Fruit fly (Drosophila melanogaster): ENCODE results near the gene CG1571.

Gene CG1571

DNA sequence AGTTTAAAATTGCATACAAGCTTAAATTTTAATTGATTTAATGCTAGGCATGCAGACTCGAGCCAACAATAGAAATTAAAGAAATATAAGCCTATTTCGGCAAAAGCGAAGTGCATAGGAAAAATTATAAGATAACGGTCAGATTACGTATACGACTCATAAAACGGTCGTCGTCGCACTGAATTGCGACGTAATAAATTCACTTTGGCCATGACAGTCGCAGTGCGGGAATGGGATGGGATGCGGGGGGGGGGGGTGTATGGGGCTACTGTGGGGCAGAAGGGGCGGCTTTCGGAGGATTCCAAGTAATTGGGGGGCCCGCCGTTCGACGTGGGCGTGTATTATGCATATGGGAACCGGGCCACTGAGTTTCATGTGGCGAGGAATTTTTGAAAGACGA is 35.3 kb downstream of the CG1571 start:
- no peak for TF ChIP-seq Rel (GFP tag; optimal IDR thresholded peaks at IDR 0.05)
- TF ChIP-seq Rel (tag; optimal IDR thresholded peaks at IDR 0.05): peak; percentile 62
- TF ChIP-seq woc (GFP tag; optimal IDR thresholded peaks at IDR 0.05): no peak

DNA sequence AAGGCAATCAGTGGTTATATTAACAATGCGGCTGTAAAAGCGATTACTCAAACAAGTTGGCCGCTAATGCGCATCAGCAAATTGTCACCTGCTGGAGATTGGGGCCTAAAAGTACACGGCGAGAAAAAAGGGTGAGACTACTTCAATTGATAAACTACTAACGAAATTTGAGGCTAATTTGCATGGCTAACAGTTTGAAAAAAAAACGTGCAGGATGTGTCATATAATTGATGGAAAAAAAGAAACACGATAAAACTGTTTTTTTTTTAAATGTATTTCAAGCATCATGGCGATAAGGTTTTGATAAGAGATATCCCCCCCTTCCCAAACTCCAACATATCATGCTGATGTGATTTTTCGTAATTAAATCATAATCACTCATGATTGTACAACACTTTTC is 37.0 kb downstream of the CG1571 start:
- TF ChIP-seq Vsx2 (GFP tag; optimal IDR thresholded peaks at IDR 0.05; ENCODE audit: partially characterized antibody) (no peak), CG9705 (GFP tag; optimal IDR thresholded peaks at IDR 0.05) (no peak), dl (GFP tag; optimal IDR thresholded peaks at IDR 0.05; ENCODE audit: insufficient read depth in 1 of 2, partially characterized antibody in 2 of 2) (no peak), CrebA (GFP tag; optimal IDR thresholded peaks at IDR 0.05; ENCODE audit: borderline replicate concordance) (no peak), foxo (GFP tag; optimal IDR thresholded peaks at IDR 0.05) (peak in 1 of 2 experiments; percentile 58), lola (GFP tag; optimal IDR thresholded peaks at IDR 0.05) (no peak), fru (GFP tag; optimal IDR thresholded peaks at IDR 0.05) (peak; percentile 62), h (GFP tag; optimal IDR thresholded peaks at IDR 0.05) (peak; percentile 11), Hr78 (GFP tag; optimal IDR thresholded peaks at IDR 0.05) (no peak), br (GFP tag; optimal IDR thresholded peaks at IDR 0.05) (no peak), GATAd (GFP tag; optimal IDR thresholded peaks at IDR 0.05) (no peak), jim (GFP tag; optimal IDR thresholded peaks at IDR 0.05) (no peak), pan (optimal IDR thresholded peaks at IDR 0.05) (no peak), woc (GFP tag; optimal IDR thresholded peaks at IDR 0.05) (no peak), Mio (GFP tag; optimal IDR thresholded peaks at IDR 0.05) (no peak), dsf (GFP tag; optimal IDR thresholded peaks at IDR 0.05; ENCODE audit: borderline replicate concordance) (no peak), Myc (optimal IDR thresholded peaks at IDR 0.05) (no peak), N (GFP tag; optimal IDR thresholded peaks at IDR 0.05) (no peak), Jra (GFP tag; optimal IDR thresholded peaks at IDR 0.05) (no peak), brk (GFP tag; optimal IDR thresholded peaks at IDR 0.05) (no peak), usp (GFP tag; optimal IDR thresholded peaks at IDR 0.05) (no peak), Sp1 (GFP tag; optimal IDR thresholded peaks at IDR 0.05) (peak; percentile 27), rgr (GFP tag; optimal IDR thresholded peaks at IDR 0.05) (peak; percentile 32), sage (GFP tag; optimal IDR thresholded peaks at IDR 0.05) (no peak), HLH106 (tag; optimal IDR thresholded peaks at IDR 0.05) (no peak), CG32264 (GFP tag; optimal IDR thresholded peaks at IDR 0.05) (no peak), Abd-B (GFP tag; optimal IDR thresholded peaks at IDR 0.05) (no peak), Rel (GFP tag; optimal IDR thresholded peaks at IDR 0.05) (no peak), Rel (tag; optimal IDR thresholded peaks at IDR 0.05) (no peak), tai (GFP tag; optimal IDR thresholded peaks at IDR 0.05) (no peak), Dfd (GFP tag; optimal IDR thresholded peaks at IDR 0.05) (peak; percentile 40), Hnf4 (GFP tag; optimal IDR thresholded peaks at IDR 0.05) (no peak), dmrt93B (GFP tag; optimal IDR thresholded peaks at IDR 0.05) (no peak), OdsH (GFP tag; optimal IDR thresholded peaks at IDR 0.05) (peak; percentile 20), ey (GFP tag; optimal IDR thresholded peaks at IDR 0.05) (peak; percentile 53), sv (GFP tag; optimal IDR thresholded peaks at IDR 0.05) (no peak), Hr83 (GFP tag; optimal IDR thresholded peaks at IDR 0.05; ENCODE audit: poor library complexity, severe bottlenecking) (no peak), Dif (GFP tag; optimal IDR thresholded peaks at IDR 0.05; ENCODE audit: partially characterized antibody) (no peak), psq (GFP tag; optimal IDR thresholded peaks at IDR 0.05) (no peak)

DNA sequence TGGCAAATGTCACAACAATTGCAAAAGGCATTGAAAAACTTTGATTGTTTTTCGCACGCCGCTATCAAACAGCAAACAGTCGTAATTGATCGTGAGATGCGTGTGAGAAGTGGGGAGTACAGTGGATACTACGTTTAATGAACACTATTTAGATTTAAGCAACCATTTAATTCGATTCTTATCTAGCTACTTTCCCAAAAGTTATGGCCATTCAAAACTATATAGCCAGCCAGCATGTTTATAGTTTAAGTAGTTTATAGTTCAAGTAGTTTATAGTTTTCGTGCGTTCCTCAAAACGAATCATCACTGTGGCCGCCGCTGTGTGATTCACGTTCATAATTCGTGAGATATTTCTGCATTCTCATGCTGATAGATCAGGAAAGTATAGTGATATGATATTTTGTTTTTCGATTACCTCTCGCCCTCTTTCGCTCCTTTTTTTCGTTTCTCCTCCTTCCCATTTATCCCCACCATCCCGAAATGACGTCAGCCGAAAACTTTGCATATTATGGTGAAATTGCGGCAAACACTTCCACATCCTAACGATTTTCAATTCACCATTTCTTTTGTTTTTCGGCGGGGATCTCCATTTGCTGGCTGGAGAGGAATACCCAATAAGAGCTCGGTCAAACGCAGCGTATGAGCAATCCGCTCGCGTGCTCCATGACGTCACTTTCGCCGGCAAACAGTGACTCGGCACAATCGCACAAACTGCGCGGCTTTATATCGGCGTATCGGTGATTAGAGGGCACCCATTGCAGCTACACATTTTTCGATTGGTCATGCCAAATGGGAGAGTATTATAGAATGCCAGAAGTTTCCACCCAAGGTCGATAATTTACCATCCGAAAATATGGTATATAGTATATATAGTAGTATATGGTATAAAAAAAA is 38.0 kb downstream of the CG1571 start:
- TF ChIP-seq ey (GFP tag; optimal IDR thresholded peaks at IDR 0.05): peak; percentile 17
- peak; percentile 36 for TF ChIP-seq psq (GFP tag; optimal IDR thresholded peaks at IDR 0.05)
- no peak for TF ChIP-seq Sp1 (GFP tag; optimal IDR thresholded peaks at IDR 0.05)
- TF ChIP-seq br (GFP tag; optimal IDR thresholded peaks at IDR 0.05): peak; percentile 47
- TF ChIP-seq brk (GFP tag; optimal IDR thresholded peaks at IDR 0.05): no peak
- TF ChIP-seq Jra (GFP tag; optimal IDR thresholded peaks at IDR 0.05): no peak
- no peak for TF ChIP-seq CrebA (GFP tag; optimal IDR thresholded peaks at IDR 0.05; ENCODE audit: borderline replicate concordance)
- TF ChIP-seq dsf (GFP tag; optimal IDR thresholded peaks at IDR 0.05; ENCODE audit: borderline replicate concordance): no peak
- no peak for TF ChIP-seq usp (GFP tag; optimal IDR thresholded peaks at IDR 0.05)
- TF ChIP-seq Myc (optimal IDR thresholded peaks at IDR 0.05): no peak
- TF ChIP-seq fru (GFP tag; optimal IDR thresholded peaks at IDR 0.05): peak; percentile 42
- no peak for TF ChIP-seq Rel (GFP tag; optimal IDR thresholded peaks at IDR 0.05)
- TF ChIP-seq Rel (tag; optimal IDR thresholded peaks at IDR 0.05): peak; percentile 91
- TF ChIP-seq N (GFP tag; optimal IDR thresholded peaks at IDR 0.05): no peak
- TF ChIP-seq Abd-B (GFP tag; optimal IDR thresholded peaks at IDR 0.05): no peak
- TF ChIP-seq sv (GFP tag; optimal IDR thresholded peaks at IDR 0.05): peak; percentile 29
- no peak for TF ChIP-seq jim (GFP tag; optimal IDR thresholded peaks at IDR 0.05)
- TF ChIP-seq foxo (GFP tag; optimal IDR thresholded peaks at IDR 0.05): peak in 1 of 2 experiments; percentile 58
- peak; percentile 33 for TF ChIP-seq rgr (GFP tag; optimal IDR thresholded peaks at IDR 0.05)
- TF ChIP-seq HLH106 (tag; optimal IDR thresholded peaks at IDR 0.05): peak; percentile 22
- no peak for TF ChIP-seq Vsx2 (GFP tag; optimal IDR thresholded peaks at IDR 0.05; ENCODE audit: partially characterized antibody)
- no peak for TF ChIP-seq dl (GFP tag; optimal IDR thresholded peaks at IDR 0.05; ENCODE audit: insufficient read depth in 1 of 2, partially characterized antibody in 2 of 2)
- no peak for TF ChIP-seq tai (GFP tag; optimal IDR thresholded peaks at IDR 0.05)
- no peak for TF ChIP-seq CG9705 (GFP tag; optimal IDR thresholded peaks at IDR 0.05)
- TF ChIP-seq Hnf4 (GFP tag; optimal IDR thresholded peaks at IDR 0.05): peak; percentile 27
- TF ChIP-seq h (GFP tag; optimal IDR thresholded peaks at IDR 0.05): peak; percentile 46
- TF ChIP-seq Hr78 (GFP tag; optimal IDR thresholded peaks at IDR 0.05): no peak

Data from whole organism, wandering third instar larva.